Worm (Caenorhabditis elegans) whole organism, L4/young adult: ENCODE results near the gene D1053.4.

Source experiments
- W03F9.2 ChIP-seq: fragments of 150-350 bp; optimal IDR thresholded peaks from 2 replicates; lab custom pipeline; 2014; ENCODE audit warnings: missing biosample characterization, missing genetic modification characterization
- him-1 ChIP-seq: sonication (generic microtip); optimal IDR thresholded peaks from 2 replicates; lab custom pipeline; 2016; ENCODE audit warnings: missing genotype, missing genetic modification reagents, missing genetic modification characterization, missing compliant biosample characterization

ce11 chrX:11693092-11693491, 30.5 kb downstream of the D1053.4 start, which contains the start of gene smcl-1:
- TF ChIP-seq him-1 = no peak
- no peak for TF ChIP-seq W03F9.2 (tag; lab: Kevin White, UChicago)
